Worm (Caenorhabditis elegans) whole organism, young adult: Measurements from ENCODE around the gene Y51H7C.1.

Source experiments
- F23B12.7 ChIP-seq: sonication (generic microtip); optimal IDR thresholded peaks from 2 replicates; lab custom pipeline; 2017; ENCODE audit warnings: missing genetic modification characterization, mild to moderate bottlenecking, missing compliant biosample characterization, antibody characterized with exemption, moderate library complexity; ENCODE audit not compliant: insufficient read depth
- attf-3 ChIP-seq: fragments of 200-800 bp; sonication (Bioruptor generic); conservative IDR thresholded peaks from 2 replicates; pipeline ENCODE4 v1.3.6; 2022; ENCODE audit warnings: missing genetic modification reagents, missing genetic modification characterization, missing compliant biosample characterization
- rpc-1 ChIP-seq, 2 experiments: fragments of 150-350 bp in 1 of 2; sonication (generic microtip) in 1 of 2; optimal IDR thresholded peaks; 2 replicates each; lab custom pipeline; 2014 to 2018; ENCODE audit warnings: missing biosample characterization in 1 of 2, missing genetic modification characterization in 1 of 2, missing genetic modification reagents in 1 of 2, missing genotype in 1 of 2

- TF ChIP-seq attf-3 (GFP tag; lab: Robert Waterston, UW), result no peak
- no peak for TF ChIP-seq rpc-1 (optimal IDR thresholded peaks at IDR 0.05; lab: Kevin White, UChicago)
- peak; percentile 53 for TF ChIP-seq rpc-1 (tag; optimal IDR thresholded peaks at IDR 0.05; lab: Kevin White, UChicago)
- TF ChIP-seq F23B12.7, result no peak
Observed at ce11 chrII:1482419-1482818, 14.9 kb downstream of the Y51H7C.1 start.
